Worm (Caenorhabditis elegans): ENCODE results near the gene F18H3.1.

DNA sequence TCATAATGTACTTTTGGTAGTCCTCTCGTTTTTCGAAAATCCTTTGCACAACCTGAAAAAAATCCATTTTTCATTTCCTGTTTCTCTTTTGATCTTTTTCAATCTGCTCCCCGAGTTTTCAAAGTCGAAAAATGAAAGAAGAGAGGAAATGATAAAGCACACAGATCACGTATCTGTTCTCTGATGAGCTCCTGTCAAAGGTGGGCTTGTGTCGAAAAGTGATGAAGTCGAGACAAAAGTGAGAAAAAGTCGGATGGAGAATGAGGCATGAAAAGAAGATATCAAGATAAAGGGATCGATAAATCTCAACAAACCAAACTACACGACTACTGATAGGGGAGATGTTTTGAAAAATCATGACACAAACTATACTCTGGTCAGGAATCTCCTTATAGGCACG is 35.6 kb downstream of the F18H3.1 start:
- no peak for TF ChIP-seq egl-27 (tag; optimal IDR thresholded peaks at IDR 0.05)
- TF ChIP-seq nhr-76 (tag; optimal IDR thresholded peaks at IDR 0.05) = no peak
- TF ChIP-seq lin-15B (tag; optimal IDR thresholded peaks at IDR 0.05) = no peak
